Fruit fly (Drosophila melanogaster) Kc167 (cell line): ENCODE data around the gene CG10550.

Experiments used
- Myc ChIP-seq: fragments of >200 bp; optimal IDR thresholded peaks from 2 replicates; lab custom pipeline; 2017; ENCODE audit warnings: missing external identifiers
- Sin3A ChIP-seq: fragments of >200 bp; optimal IDR thresholded peaks from 2 replicates; lab custom pipeline; 2018; ENCODE audit warnings: missing external identifiers
- h ChIP-seq: fragments of >200 bp; optimal IDR thresholded peaks from 3 replicates; lab custom pipeline; 2018; ENCODE audit warnings: missing external identifiers
- insv ChIP-seq: fragments of >200 bp; optimal IDR thresholded peaks from 3 replicates; lab custom pipeline; 2018; ENCODE audit warnings: missing external identifiers
- psq ChIP-seq: fragments of >200 bp; optimal IDR thresholded peaks from 2 replicates; lab custom pipeline; 2017; ENCODE audit warnings: missing external identifiers
- ttk ChIP-seq: sonication (Bioruptor generic); optimal IDR thresholded peaks from 2 replicates; lab custom pipeline; 2017; ENCODE audit warnings: missing external identifiers

dm6 chr3R:25260670-25261069 is 47.5 kb downstream of the CG10550 start:
- TF ChIP-seq Sin3A (lab: Kevin White, UChicago), result no peak
- no peak for TF ChIP-seq Myc (lab: Kevin White, UChicago)
- TF ChIP-seq h (lab: Kevin White, UChicago), result no peak
- TF ChIP-seq insv (lab: Kevin White, UChicago), result no peak
- no peak for TF ChIP-seq psq
- no peak for TF ChIP-seq ttk
